Worm (Caenorhabditis elegans): Measurements from ENCODE around the gene str-47.

Gene str-47

ce11 chrV:7645454-7645853, at the start of gene str-47:
Gene str-47 (plus strand): TSS chrV:7645754.
- TF ChIP-seq F13H6.1 (tag; optimal IDR thresholded peaks at IDR 0.05): no peak

- TF ChIP-seq elt-3 (tag; optimal IDR thresholded peaks at IDR 0.05): no peak
- TF ChIP-seq F13H6.1 (tag; optimal IDR thresholded peaks at IDR 0.05): no peak
- no peak for TF ChIP-seq nhr-25 (tag; optimal IDR thresholded peaks at IDR 0.05)
- TF ChIP-seq sem-4 (tag; optimal IDR thresholded peaks at IDR 0.05): no peak
- no peak for TF ChIP-seq unc-39 (tag; optimal IDR thresholded peaks at IDR 0.05)
- TF ChIP-seq lin-13 (GFP tag; optimal IDR thresholded peaks at IDR 0.05): no peak
- no peak for TF ChIP-seq gmeb-1 (tag; optimal IDR thresholded peaks at IDR 0.05)
- TF ChIP-seq nhr-6 (tag; optimal IDR thresholded peaks at IDR 0.05): no peak
- no peak for TF ChIP-seq peb-1 (tag; optimal IDR thresholded peaks at IDR 0.05)
- no peak for TF ChIP-seq snpc-4 (tag; optimal IDR thresholded peaks at IDR 0.05)
- TF ChIP-seq ZK546.5 (tag; optimal IDR thresholded peaks at IDR 0.05): no peak
- TF ChIP-seq ztf-4 (tag; optimal IDR thresholded peaks at IDR 0.05): no peak
- no peak for TF ChIP-seq lin-11 (tag; optimal IDR thresholded peaks at IDR 0.05)
- TF ChIP-seq R02D3.7 (tag; optimal IDR thresholded peaks at IDR 0.05): no peak
- TF ChIP-seq Y55F3AM.14 (GFP tag; optimal IDR thresholded peaks at IDR 0.05): no peak
Measured at ce11 chrV:7598269-7598668, 47.3 kb upstream of the str-47 start, which contains the start of gene C50E3.7. Gene C50E3.7 (minus strand): TSS chrV:7598369.

- TF ChIP-seq nhr-21 (tag; optimal IDR thresholded peaks at IDR 0.05): no peak
- TF ChIP-seq C34F6.9 (tag; optimal IDR thresholded peaks at IDR 0.05): no peak
- TF ChIP-seq aly-2 (tag; optimal IDR thresholded peaks at IDR 0.05): no peak
- TF ChIP-seq ZK546.5 (tag; optimal IDR thresholded peaks at IDR 0.05): no peak
- no peak for TF ChIP-seq ama-1 (optimal IDR thresholded peaks at IDR 0.05)
- no peak for TF ChIP-seq R02D3.7 (tag; optimal IDR thresholded peaks at IDR 0.05)
- TF ChIP-seq elt-1 (tag; optimal IDR thresholded peaks at IDR 0.05): no peak
- no peak for TF ChIP-seq unc-62 (GFP tag; optimal IDR thresholded peaks at IDR 0.05)
- TF ChIP-seq dmd-4 (tag; optimal IDR thresholded peaks at IDR 0.05): no peak
- no peak for TF ChIP-seq nhr-25 (tag; optimal IDR thresholded peaks at IDR 0.05)
- no peak for TF ChIP-seq gmeb-1 (tag; optimal IDR thresholded peaks at IDR 0.05)
- TF ChIP-seq elt-3 (tag; optimal IDR thresholded peaks at IDR 0.05): no peak
Measured at ce11 chrV:7600149-7600548, 45.4 kb upstream of the str-47 start, which contains the start of gene C50E3.9. Gene C50E3.9 (minus strand): TSS chrV:7600249.

ce11 chrV:7601443-7601842, 44.1 kb upstream of the str-47 start, which contains the start of gene scl-26:
Gene scl-26 (minus strand): TSS chrV:7601543.
- TF ChIP-seq nhr-129 (tag; optimal IDR thresholded peaks at IDR 0.05): no peak
- no peak for TF ChIP-seq unc-55 (GFP tag; optimal IDR thresholded peaks at IDR 0.05)
- TF ChIP-seq nhr-11 (tag; optimal IDR thresholded peaks at IDR 0.05): no peak
- no peak for TF ChIP-seq mab-5 (tag; optimal IDR thresholded peaks at IDR 0.05)
- TF ChIP-seq nhr-23 (tag; optimal IDR thresholded peaks at IDR 0.05): no peak
- no peak for TF ChIP-seq gmeb-1 (tag; optimal IDR thresholded peaks at IDR 0.05)
- TF ChIP-seq alr-1 (tag; optimal IDR thresholded peaks at IDR 0.05): no peak
- no peak for TF ChIP-seq fos-1 (tag; optimal IDR thresholded peaks at IDR 0.05)

ce11 chrV:7603404-7603803, 42.1 kb upstream of the str-47 start, which contains the start of gene C50E3.11:
Gene C50E3.11 (minus strand): TSS chrV:7603486.
- TF ChIP-seq dmd-4 (tag; optimal IDR thresholded peaks at IDR 0.05) (no peak), mdl-1 (tag; optimal IDR thresholded peaks at IDR 0.05) (no peak), lin-13 (GFP tag; optimal IDR thresholded peaks at IDR 0.05) (no peak), elt-3 (tag; optimal IDR thresholded peaks at IDR 0.05) (no peak), skn-1 (tag; optimal IDR thresholded peaks at IDR 0.05) (no peak)

- TF ChIP-seq nhr-6 (tag; optimal IDR thresholded peaks at IDR 0.05) (no peak), lsy-2 (tag; optimal IDR thresholded peaks at IDR 0.05) (no peak), nhr-10 (tag; optimal IDR thresholded peaks at IDR 0.05) (no peak), mab-5 (tag; optimal IDR thresholded peaks at IDR 0.05) (no peak), nhr-237 (tag; optimal IDR thresholded peaks at IDR 0.05) (no peak), Y55F3AM.14 (GFP tag; optimal IDR thresholded peaks at IDR 0.05) (no peak), unc-55 (GFP tag; optimal IDR thresholded peaks at IDR 0.05) (no peak), ztf-1 (GFP tag; conservative IDR thresholded peaks at IDR 0.05) (no peak), gmeb-1 (tag; optimal IDR thresholded peaks at IDR 0.05) (no peak), nhr-12 (tag; optimal IDR thresholded peaks at IDR 0.05) (no peak), mbf-1 (tag; optimal IDR thresholded peaks at IDR 0.05) (no peak), snpc-4 (tag; optimal IDR thresholded peaks at IDR 0.05) (no peak), F13H6.1 (tag; optimal IDR thresholded peaks at IDR 0.05) (no peak)
Measured at ce11 chrV:7604858-7605257, 40.7 kb upstream of the str-47 start, which contains the start of gene clec-213. Gene clec-213 (plus strand): TSS chrV:7605158.
